Worm (Caenorhabditis elegans) whole organism, L2 larva: Measurements from ENCODE around the gene sra-2.

Source experiments
- F13H6.1 ChIP-seq: sonication (generic microtip); optimal IDR thresholded peaks from 2 replicates; lab custom pipeline; 2016; ENCODE audit warnings: missing genetic modification characterization, missing compliant biosample characterization
- R02D3.7 ChIP-seq: fragments of 150-350 bp; optimal IDR thresholded peaks from 2 replicates; lab custom pipeline; 2014; ENCODE audit warnings: missing biosample characterization, missing genetic modification characterization
- Y55F3AM.14 ChIP-seq: fragments of 200-800 bp; sonication (Bioruptor generic); optimal IDR thresholded peaks from 2 replicates; lab custom pipeline; 2018; ENCODE audit warnings: mild to moderate bottlenecking, missing genetic modification characterization, missing compliant biosample characterization
- alr-1 ChIP-seq: fragments of 150-350 bp; optimal IDR thresholded peaks from 2 replicates; lab custom pipeline; 2014; ENCODE audit warnings: missing biosample characterization, missing genetic modification characterization
- blmp-1 ChIP-seq: sonication (generic microtip); optimal IDR thresholded peaks from 2 replicates; lab custom pipeline; 2017; ENCODE audit warnings: missing genetic modification characterization, mild to moderate bottlenecking, missing compliant biosample characterization, antibody characterized with exemption, moderate library complexity; ENCODE audit not compliant: insufficient read depth
- ceh-16 ChIP-seq: fragments of 150-350 bp; optimal IDR thresholded peaks from 2 replicates; lab custom pipeline; 2014; ENCODE audit warnings: missing biosample characterization, missing genetic modification characterization
- ceh-82 ChIP-seq: fragments of 150-350 bp; optimal IDR thresholded peaks from 2 replicates; lab custom pipeline; 2014; ENCODE audit warnings: missing biosample characterization, missing genetic modification characterization
- crh-2 ChIP-seq: sonication (generic microtip); optimal IDR thresholded peaks from 2 replicates; lab custom pipeline; 2017; ENCODE audit warnings: missing biosample characterization, missing genetic modification characterization
- dmd-4 ChIP-seq: sonication (generic microtip); optimal IDR thresholded peaks from 2 replicates; lab custom pipeline; 2017; ENCODE audit warnings: missing biosample characterization, missing genetic modification characterization
- fos-1 ChIP-seq: fragments of 150-350 bp; optimal IDR thresholded peaks from 2 replicates; lab custom pipeline; 2014; ENCODE audit warnings: missing biosample characterization, missing genetic modification characterization
- gmeb-1 ChIP-seq: fragments of 150-350 bp; optimal IDR thresholded peaks from 2 replicates; lab custom pipeline; 2014; ENCODE audit warnings: missing biosample characterization, missing genetic modification characterization
- lin-11 ChIP-seq: fragments of 150-350 bp; sonication (generic microtip); optimal IDR thresholded peaks from 2 replicates; lab custom pipeline; 2014; ENCODE audit warnings: missing biosample characterization, missing genetic modification characterization, inconsistent platforms, mixed read lengths
- lin-13 ChIP-seq: fragments of 150-350 bp; optimal IDR thresholded peaks from 2 replicates; lab custom pipeline; 2014; ENCODE audit warnings: missing biosample characterization, missing genetic modification reagents, missing genetic modification characterization
- lin-39 ChIP-seq: fragments of 150-350 bp; optimal IDR thresholded peaks from 2 replicates; lab custom pipeline; 2014; ENCODE audit warnings: missing biosample characterization, missing genetic modification reagents, missing genetic modification characterization
- mab-5 ChIP-seq: fragments of 150-350 bp; optimal IDR thresholded peaks from 2 replicates; lab custom pipeline; 2014; ENCODE audit warnings: missing biosample characterization, missing genetic modification characterization
- mdl-1 ChIP-seq, 2 experiments: fragments of 150-350 bp in 1 of 2; sonication (generic microtip) in 1 of 2; optimal IDR thresholded peaks; 2 replicates each; lab custom pipeline; 2017; ENCODE audit warnings: missing biosample characterization in 2 of 2, missing genetic modification characterization in 2 of 2
- nhr-11 ChIP-seq: fragments of 150-350 bp; optimal IDR thresholded peaks from 2 replicates; lab custom pipeline; 2014; ENCODE audit warnings: missing biosample characterization, missing genetic modification characterization
- nhr-21 ChIP-seq: fragments of 150-350 bp; optimal IDR thresholded peaks from 2 replicates; lab custom pipeline; 2014; ENCODE audit warnings: missing biosample characterization, missing genetic modification characterization
- nhr-23 ChIP-seq: fragments of 150-350 bp; optimal IDR thresholded peaks from 2 replicates; lab custom pipeline; 2014; ENCODE audit warnings: missing biosample characterization, missing genetic modification reagents, missing genetic modification characterization
- nhr-25 ChIP-seq: fragments of 150-350 bp; sonication (generic microtip); optimal IDR thresholded peaks from 3 replicates; lab custom pipeline; 2014; ENCODE audit warnings: missing biosample characterization, missing genetic modification characterization
- nhr-6 ChIP-seq: fragments of 150-350 bp; optimal IDR thresholded peaks from 2 replicates; lab custom pipeline; 2014; ENCODE audit warnings: missing biosample characterization, missing genetic modification characterization
- nhr-77 ChIP-seq: fragments of 150-350 bp; optimal IDR thresholded peaks from 2 replicates; lab custom pipeline; 2014; ENCODE audit warnings: missing biosample characterization, missing genetic modification characterization
- peb-1 ChIP-seq: fragments of 150-350 bp; optimal IDR thresholded peaks from 2 replicates; lab custom pipeline; 2014; ENCODE audit warnings: missing biosample characterization, missing genetic modification characterization
- skn-1 ChIP-seq: sonication (generic microtip); optimal IDR thresholded peaks from 2 replicates; lab custom pipeline; 2017; ENCODE audit warnings: missing biosample characterization, missing genetic modification characterization
- sma-3 ChIP-seq: sonication (generic microtip); optimal IDR thresholded peaks from 2 replicates; lab custom pipeline; 2016; ENCODE audit warnings: missing genetic modification reagents, missing genetic modification characterization, missing compliant biosample characterization
- snpc-4 ChIP-seq: fragments of 150-350 bp; optimal IDR thresholded peaks from 2 replicates; lab custom pipeline; 2014; ENCODE audit warnings: missing biosample characterization, missing genetic modification characterization
- unc-55 ChIP-seq: fragments of 150-350 bp; sonication (generic microtip); optimal IDR thresholded peaks from 3 replicates; lab custom pipeline; 2014; ENCODE audit warnings: missing biosample characterization, missing genetic modification reagents, missing genetic modification characterization
- unc-62 ChIP-seq: fragments of 150-350 bp; optimal IDR thresholded peaks from 2 replicates; lab custom pipeline; 2014; ENCODE audit warnings: missing biosample characterization, missing genetic modification reagents, missing genetic modification characterization
- ztf-11 ChIP-seq: sonication (generic microtip); optimal IDR thresholded peaks from 2 replicates; lab custom pipeline; 2017; ENCODE audit warnings: missing biosample characterization, missing genetic modification characterization
- ztf-4 ChIP-seq: fragments of 150-350 bp; optimal IDR thresholded peaks from 2 replicates; lab custom pipeline; 2014; ENCODE audit warnings: missing biosample characterization, missing genetic modification characterization

The sra-2 gene

ce11 chrII:9550718-9551117 lies 22.1 kb downstream of the sra-2 start, which contains the start of gene sra-6:
sra-6 (minus strand) TSS chrII:9550818.
- TF ChIP-seq nhr-25 (tag; lab: Kevin White, UChicago) (no peak), skn-1 (tag; lab: Kevin White, UChicago) (no peak), dmd-4 (tag; lab: Kevin White, UChicago) (no peak), R02D3.7 (tag; lab: Kevin White, UChicago) (no peak), ztf-11 (no peak), ceh-16 (tag; lab: Kevin White, UChicago) (no peak), crh-2 (tag; lab: Kevin White, UChicago) (no peak), fos-1 (no peak), ceh-82 (tag; lab: Kevin White, UChicago) (no peak), F13H6.1 (tag; lab: Kevin White, UChicago) (no peak), snpc-4 (tag; lab: Kevin White, UChicago) (no peak), ztf-4 (no peak), mdl-1 (tag; optimal IDR thresholded peaks at IDR 0.05; lab: Kevin White, UChicago) (no peak), lin-13 (GFP tag; lab: Kevin White, UChicago) (no peak)

ce11 chrII:9551536-9551935 lies 23.0 kb downstream of the sra-2 start, which contains the start of gene F35H8.12:
F35H8.12 (plus strand) TSS chrII:9551836.
- TF ChIP-seq mab-5 (tag; lab: Kevin White, UChicago), result no peak
- no peak for TF ChIP-seq nhr-23 (tag; lab: Kevin White, UChicago)
- TF ChIP-seq lin-11 (tag; lab: Kevin White, UChicago), result no peak
- TF ChIP-seq sma-3 (GFP tag; lab: Kevin White, UChicago), result no peak
- TF ChIP-seq F13H6.1 (tag; lab: Kevin White, UChicago), result no peak
- TF ChIP-seq dmd-4 (tag; lab: Kevin White, UChicago), result no peak
- TF ChIP-seq gmeb-1 (tag; lab: Kevin White, UChicago), result no peak
- no peak for TF ChIP-seq lin-39 (tag; lab: Kevin White, UChicago)
- no peak for TF ChIP-seq nhr-11 (tag; lab: Kevin White, UChicago)

- TF ChIP-seq crh-2 (tag; lab: Kevin White, UChicago), result no peak
- no peak for TF ChIP-seq gmeb-1 (tag; lab: Kevin White, UChicago)
- no peak for TF ChIP-seq lin-11 (tag; lab: Kevin White, UChicago)
- no peak for TF ChIP-seq alr-1
- no peak for TF ChIP-seq skn-1 (tag; lab: Kevin White, UChicago)
- no peak for TF ChIP-seq unc-62 (GFP tag; lab: Kevin White, UChicago)
- TF ChIP-seq nhr-77 (tag; lab: Kevin White, UChicago), result no peak
- TF ChIP-seq nhr-6 (tag; lab: Kevin White, UChicago), result no peak
- no peak for TF ChIP-seq ceh-16 (tag; lab: Kevin White, UChicago)
- no peak for TF ChIP-seq nhr-23 (tag; lab: Kevin White, UChicago)
- no peak for TF ChIP-seq blmp-1 (tag; lab: Kevin White, UChicago)
- TF ChIP-seq unc-55 (GFP tag; lab: Kevin White, UChicago), result no peak
- no peak for TF ChIP-seq snpc-4 (tag; lab: Kevin White, UChicago)
- TF ChIP-seq peb-1 (tag; lab: Kevin White, UChicago), result no peak
Measured at ce11 chrII:9553179-9553578, 24.6 kb downstream of the sra-2 start, which contains the start of gene F35H8.1. F35H8.1 (minus strand) TSS chrII:9553279.

ce11 chrII:9554925-9555553 lies 26.5 kb downstream of the sra-2 start, which contains the start of gene F35H8.2:
F35H8.2 (plus strand) TSS chrII:9555503.
- TF ChIP-seq crh-2 (tag; lab: Kevin White, UChicago) (no peak), nhr-21 (tag; lab: Kevin White, UChicago) (peak; percentile 34), nhr-25 (tag; lab: Kevin White, UChicago) (peak; percentile 82), sma-3 (GFP tag; lab: Kevin White, UChicago) (peak; percentile 18), Y55F3AM.14 (no peak)

ce11 chrII:9556582-9556981 lies 28.0 kb downstream of the sra-2 start:
- TF ChIP-seq peb-1 (tag; lab: Kevin White, UChicago) (no peak), lin-13 (GFP tag; lab: Kevin White, UChicago) (no peak)
